Fruit fly (Drosophila melanogaster) whole organism, embryonic: ENCODE results near the gene CG7966.
A peak's percentile ranks its signal among the peaks of the same experiment; 100 is the strongest.

Source experiments
- Abd-B ChIP-seq: fragments of 200-800 bp; sonication (Bioruptor generic); optimal IDR thresholded peaks from 2 replicates; lab custom pipeline; 2018; ENCODE audit warnings: missing biosample characterization, mild to moderate bottlenecking, missing genetic modification characterization, moderate library complexity
- B-H2 ChIP-seq: fragments of 200-800 bp; sonication (Bioruptor generic); optimal IDR thresholded peaks from 2 replicates; lab custom pipeline; 2018; ENCODE audit warnings: missing biosample characterization, mild to moderate bottlenecking, missing genetic modification characterization
- CG10147 ChIP-seq: fragments of 200-800 bp; sonication (Bioruptor generic); optimal IDR thresholded peaks from 2 replicates; lab custom pipeline; 2019; ENCODE audit warnings: missing biosample characterization, mild to moderate bottlenecking, missing genetic modification characterization, moderate library complexity
- CG10543 ChIP-seq: fragments of 200-800 bp; sonication (Bioruptor generic); optimal IDR thresholded peaks from 3 replicates; lab custom pipeline; 2017; ENCODE audit warnings: missing biosample characterization, mild to moderate bottlenecking, missing genetic modification characterization, moderate library complexity
- CG10654 ChIP-seq: fragments of 200-800 bp; sonication (Bioruptor generic); optimal IDR thresholded peaks from 2 replicates; lab custom pipeline; 2016; ENCODE audit warnings: missing biosample characterization, missing genetic modification characterization
- CG11093 ChIP-seq: fragments of 200-800 bp; sonication (Bioruptor generic); IDR thresholded peaks from 3 replicates; pipeline ENCODE4 v1.3.6; 2022; ENCODE audit warnings: missing biosample characterization, missing genetic modification characterization
- CG11398 ChIP-seq: fragments of 200-800 bp; sonication (Bioruptor generic); optimal IDR thresholded peaks from 2 replicates; lab custom pipeline; 2016; ENCODE audit warnings: missing biosample characterization, missing genetic modification characterization
- CG13287 ChIP-seq: fragments of 200-800 bp; sonication (Bioruptor generic); IDR thresholded peaks from 2 replicates; pipeline ENCODE4 v1.3.6; 2022; ENCODE audit warnings: missing biosample characterization, missing genetic modification characterization; ENCODE audit not compliant: partially characterized antibody
- CG14710 ChIP-seq: fragments of 200-800 bp; sonication (Bioruptor generic); optimal IDR thresholded peaks from 3 replicates; lab custom pipeline; 2019; ENCODE audit warnings: missing biosample characterization, mild to moderate bottlenecking, missing genetic modification characterization, moderate library complexity
- CG1602 ChIP-seq: fragments of 200-800 bp; sonication (Bioruptor generic); optimal IDR thresholded peaks from 3 replicates; lab custom pipeline; 2016; ENCODE audit warnings: missing biosample characterization, missing genetic modification characterization
- CG1647 ChIP-seq: fragments of 200-800 bp; sonication (Bioruptor generic); optimal IDR thresholded peaks from 3 replicates; lab custom pipeline; 2016; ENCODE audit warnings: missing biosample characterization, missing genetic modification characterization
- CG16815 ChIP-seq: fragments of 200-800 bp; sonication (Bioruptor generic); optimal IDR thresholded peaks from 3 replicates; lab custom pipeline; 2017; ENCODE audit warnings: missing biosample characterization, mild to moderate bottlenecking, missing genetic modification characterization
- CG17328 ChIP-seq: fragments of 200-800 bp; sonication (Bioruptor generic); IDR thresholded peaks from 2 replicates; pipeline ENCODE4 v1.3.6; 2022; ENCODE audit warnings: missing biosample characterization, missing genetic modification characterization
- CG1832 ChIP-seq: fragments of 200-800 bp; sonication (Bioruptor generic); optimal IDR thresholded peaks from 2 replicates; lab custom pipeline; 2017; ENCODE audit warnings: missing biosample characterization, mild to moderate bottlenecking, missing genetic modification characterization, inconsistent platforms
- CG2120 ChIP-seq: fragments of 200-800 bp; sonication (Bioruptor generic); optimal IDR thresholded peaks from 3 replicates; lab custom pipeline; 2016; ENCODE audit warnings: missing biosample characterization, missing genetic modification characterization
- CG2712 ChIP-seq: fragments of 200-800 bp; optimal IDR thresholded peaks from 3 replicates; lab custom pipeline; 2019; ENCODE audit warnings: missing biosample characterization, mild to moderate bottlenecking, missing genetic modification characterization, moderate library complexity
- CG30020 ChIP-seq: fragments of 200-800 bp; optimal IDR thresholded peaks from 2 replicates; lab custom pipeline; 2019; ENCODE audit warnings: missing biosample characterization, mild to moderate bottlenecking, missing genetic modification characterization, moderate library complexity
- CG3726 ChIP-seq: fragments of 200-800 bp; sonication (Bioruptor generic); IDR thresholded peaks from 3 replicates; pipeline ENCODE4, ENCODE4 v1.3.6; 2022; ENCODE audit warnings: missing biosample characterization, missing genetic modification characterization
- CG3995 ChIP-seq: fragments of 200-800 bp; sonication (Bioruptor generic); optimal IDR thresholded peaks from 3 replicates; lab custom pipeline; 2016; ENCODE audit warnings: missing biosample characterization, missing genetic modification characterization
- CG4360 ChIP-seq: fragments of 200-800 bp; sonication (Bioruptor generic); IDR thresholded peaks from 2 replicates; pipeline ENCODE4 v1.3.6; 2022; ENCODE audit warnings: missing biosample characterization, missing genetic modification characterization
- CG4617 ChIP-seq: fragments of 200-800 bp; sonication (Bioruptor generic); optimal IDR thresholded peaks from 3 replicates; lab custom pipeline; 2016; ENCODE audit warnings: missing biosample characterization, missing genetic modification characterization, borderline replicate concordance
- CG5245 ChIP-seq: fragments of 200-800 bp; sonication (Bioruptor generic); optimal IDR thresholded peaks from 3 replicates; lab custom pipeline; 2016; ENCODE audit warnings: missing biosample characterization, missing genetic modification characterization
- CG6654 ChIP-seq: fragments of 200-800 bp; sonication (Bioruptor generic); optimal IDR thresholded peaks from 2 replicates; lab custom pipeline; 2017; ENCODE audit warnings: missing biosample characterization, mild to moderate bottlenecking, missing genetic modification characterization
- CG8359 ChIP-seq: fragments of 200-800 bp; sonication (Bioruptor generic); optimal IDR thresholded peaks from 2 replicates; lab custom pipeline; 2017; ENCODE audit warnings: missing biosample characterization, mild to moderate bottlenecking, missing genetic modification characterization, borderline replicate concordance
- CG8388 ChIP-seq: fragments of 200-800 bp; sonication (Bioruptor generic); optimal IDR thresholded peaks from 2 replicates; lab custom pipeline; 2019; ENCODE audit warnings: missing biosample characterization, mild to moderate bottlenecking, missing genetic modification characterization, moderate library complexity
- CG9876 ChIP-seq: fragments of 200-800 bp; sonication (Bioruptor generic); optimal IDR thresholded peaks from 2 replicates; lab custom pipeline; 2016; ENCODE audit warnings: missing biosample characterization, missing genetic modification characterization
- Camta ChIP-seq: fragments of 200-800 bp; sonication (Bioruptor generic); optimal IDR thresholded peaks from 2 replicates; lab custom pipeline; 2016; ENCODE audit warnings: missing biosample characterization, missing genetic modification characterization
- Fer3 ChIP-seq: fragments of 200-800 bp; sonication (Bioruptor generic); optimal IDR thresholded peaks from 2 replicates; lab custom pipeline; 2018; ENCODE audit warnings: missing biosample characterization, mild to moderate bottlenecking, missing genetic modification characterization, moderate library complexity
- Gug ChIP-seq: fragments of 200-800 bp; sonication (Bioruptor generic); IDR thresholded peaks from 4 replicates; pipeline ENCODE4 v1.3.6; 2022; ENCODE audit warnings: missing biosample characterization, missing genetic modification characterization
- H15 ChIP-seq: fragments of 200-800 bp; sonication (Bioruptor generic); IDR thresholded peaks from 3 replicates; pipeline ENCODE4 v1.3.6; 2022; ENCODE audit warnings: missing biosample characterization, missing genetic modification characterization
- Hey ChIP-seq: fragments of 200-800 bp; sonication (Bioruptor generic); optimal IDR thresholded peaks from 3 replicates; lab custom pipeline; 2018; ENCODE audit warnings: missing biosample characterization, mild to moderate bottlenecking, missing genetic modification characterization
- Hr78 ChIP-seq, 2 experiments: fragments of 200-800 bp in 1 of 2; fragments of >200 bp in 1 of 2; sonication (Bioruptor generic) in 1 of 2; optimal IDR thresholded peaks; 2 replicates each; lab custom pipeline; 2017 to 2019; ENCODE audit warnings: missing biosample characterization in 2 of 2, missing genetic modification characterization in 2 of 2, mild to moderate bottlenecking in 1 of 2, moderate library complexity in 1 of 2
- Lpt ChIP-seq: fragments of >200 bp; optimal IDR thresholded peaks from 2 replicates; lab custom pipeline; 2018; ENCODE audit warnings: missing biosample characterization, missing genetic modification characterization
- Med ChIP-seq: fragments of 200-800 bp; sonication (Bioruptor generic); peaks from one replicate; lab custom pipeline; 2016; ENCODE audit warnings: missing biosample characterization, missing genetic modification characterization, mild to moderate bottlenecking, inconsistent platforms, moderate library complexity
- Oli ChIP-seq: fragments of 200-800 bp; sonication (Bioruptor generic); optimal IDR thresholded peaks from 2 replicates; lab custom pipeline; 2018; ENCODE audit warnings: missing biosample characterization, mild to moderate bottlenecking, missing genetic modification characterization, moderate library complexity
- Ptx1 ChIP-seq: fragments of 200-800 bp; sonication (Bioruptor generic); IDR thresholded peaks from 2 replicates; pipeline ENCODE4 v1.3.6; 2022; ENCODE audit warnings: missing biosample characterization, missing genetic modification characterization
- Tbp ChIP-seq: fragments of >200 bp; optimal IDR thresholded peaks from 2 replicates; lab custom pipeline; 2018; ENCODE audit warnings: missing biosample characterization, missing genetic modification characterization
- Vsx1 ChIP-seq: fragments of 200-800 bp; sonication (Bioruptor generic); optimal IDR thresholded peaks from 2 replicates; lab custom pipeline; 2017; ENCODE audit warnings: missing biosample characterization, mild to moderate bottlenecking, missing genetic modification characterization, missing genetic modification reagents
- bigmax ChIP-seq: fragments of 200-800 bp; sonication (Bioruptor generic); optimal IDR thresholded peaks from 2 replicates; lab custom pipeline; 2018; ENCODE audit warnings: missing biosample characterization, mild to moderate bottlenecking, missing genetic modification characterization
- disco-r ChIP-seq: fragments of 200-800 bp; sonication (Bioruptor generic); optimal IDR thresholded peaks from 2 replicates; lab custom pipeline; 2016; ENCODE audit warnings: missing biosample characterization, missing genetic modification characterization
- ftz-f1 ChIP-seq: fragments of 200-800 bp; sonication (Bioruptor generic); optimal IDR thresholded peaks from 2 replicates; lab custom pipeline; 2016; ENCODE audit warnings: missing biosample characterization, missing genetic modification characterization
- fu2 ChIP-seq: fragments of 200-800 bp; sonication (Bioruptor generic); optimal IDR thresholded peaks from 2 replicates; lab custom pipeline; 2016; ENCODE audit warnings: missing biosample characterization, missing genetic modification characterization
- gt ChIP-seq: fragments of 200-800 bp; sonication (Bioruptor generic); IDR thresholded peaks from 2 replicates; pipeline ENCODE4 v1.3.6; 2022; ENCODE audit warnings: missing biosample characterization, missing genetic modification characterization
- nmo ChIP-seq: fragments of 200-800 bp; sonication (Bioruptor generic); optimal IDR thresholded peaks from 2 replicates; lab custom pipeline; 2018; ENCODE audit warnings: missing biosample characterization, mild to moderate bottlenecking, missing genetic modification characterization, moderate library complexity
- oc ChIP-seq: fragments of 200-800 bp; sonication (Bioruptor generic); optimal IDR thresholded peaks from 2 replicates; lab custom pipeline; 2018; ENCODE audit warnings: missing biosample characterization, mild to moderate bottlenecking, missing genetic modification characterization, moderate library complexity
- otp ChIP-seq: fragments of 200-800 bp; sonication (Bioruptor generic); IDR thresholded peaks from 3 replicates; pipeline ENCODE4, ENCODE4 v1.3.6; 2022; ENCODE audit warnings: missing biosample characterization, missing genetic modification characterization
- sc ChIP-seq, 3 experiments: fragments of >200 bp in 2 of 3; fragments of 200-800 bp in 1 of 3; sonication (Bioruptor generic) in 1 of 3; optimal IDR thresholded peaks; 2 replicates in 2 of 3; 3 replicates in 1 of 3; lab custom pipeline; 2017; ENCODE audit warnings: mild to moderate bottlenecking in 1 of 3, missing biosample characterization in 1 of 3, missing genetic modification characterization in 1 of 3, missing genetic modification reagents in 1 of 3
- slp2 ChIP-seq: fragments of 200-800 bp; sonication (Bioruptor generic); optimal IDR thresholded peaks from 2 replicates; lab custom pipeline; 2016; ENCODE audit warnings: missing biosample characterization, missing genetic modification characterization
- tin ChIP-seq: fragments of 200-800 bp; sonication (Bioruptor generic); optimal IDR thresholded peaks from 3 replicates; lab custom pipeline; 2016; ENCODE audit warnings: missing biosample characterization, missing genetic modification characterization
- trem ChIP-seq: fragments of 200-800 bp; optimal IDR thresholded peaks from 3 replicates; lab custom pipeline; 2019; ENCODE audit warnings: missing biosample characterization, mild to moderate bottlenecking, missing genetic modification characterization, moderate library complexity
- wek ChIP-seq: fragments of 200-800 bp; sonication (Bioruptor generic); optimal IDR thresholded peaks from 3 replicates; lab custom pipeline; 2018; ENCODE audit warnings: missing biosample characterization, mild to moderate bottlenecking, missing genetic modification characterization, moderate library complexity

Gene CG7966

dm6 chr3R:13088395-13088794, 37.1 kb upstream of the CG7966 start, which contains the start of gene timeout (continued):
- no peak for TF ChIP-seq Hr78 (GFP tag; optimal IDR thresholded peaks at IDR 0.05; lab: Kevin White, UChicago)
- no peak for TF ChIP-seq wek
- no peak for TF ChIP-seq Gug (GFP tag; lab: Robert Waterston, UW)
- TF ChIP-seq Camta (GFP tag; lab: Kevin White, UChicago), result no peak
- TF ChIP-seq CG1602 (GFP tag; lab: Kevin White, UChicago), result no peak
- no peak for TF ChIP-seq Ptx1
- TF ChIP-seq trem (tag; lab: Kevin White, UChicago), result peak; percentile 93
- no peak for TF ChIP-seq CG11398
- no peak for TF ChIP-seq CG17328 (GFP tag; lab: Robert Waterston, UW)
- TF ChIP-seq H15, result no peak
- no peak for TF ChIP-seq fu2 (GFP tag; lab: Kevin White, UChicago)
- no peak for TF ChIP-seq sc (optimal IDR thresholded peaks at IDR 0.05; lab: Kevin White, UChicago)
- no peak for TF ChIP-seq sc (GFP tag; optimal IDR thresholded peaks at IDR 0.05; lab: Kevin White, UChicago)
- TF ChIP-seq CG30020 (tag; lab: Kevin White, UChicago), result no peak
- TF ChIP-seq CG4360, result no peak
- TF ChIP-seq CG3995, result peak; percentile 27
- no peak for TF ChIP-seq Oli (tag; lab: Kevin White, UChicago)
- peak; percentile 73 for TF ChIP-seq CG14710 (tag; lab: Kevin White, UChicago)
- peak; percentile 88 for TF ChIP-seq CG13287 (GFP tag; lab: Robert Waterston, UW)
- TF ChIP-seq CG11093 (GFP tag; lab: Robert Waterston, UW), result no peak
- no peak for TF ChIP-seq disco-r (GFP tag; lab: Kevin White, UChicago)
- no peak for TF ChIP-seq CG2712 (tag; lab: Kevin White, UChicago)
- no peak for TF ChIP-seq slp2 (GFP tag; lab: Kevin White, UChicago)
- no peak for TF ChIP-seq tin (GFP tag; lab: Kevin White, UChicago)
- no peak for TF ChIP-seq Fer3 (tag; lab: Kevin White, UChicago)
- no peak for TF ChIP-seq Vsx1 (GFP tag; lab: Kevin White, UChicago)
- no peak for TF ChIP-seq CG5245
- TF ChIP-seq CG10654 (GFP tag; lab: Kevin White, UChicago), result no peak
- no peak for TF ChIP-seq CG8359
- no peak for TF ChIP-seq gt (GFP tag; lab: Robert Waterston, UW)
- no peak for TF ChIP-seq CG10147 (GFP tag; lab: Kevin White, UChicago)
- TF ChIP-seq CG6654 (GFP tag; lab: Kevin White, UChicago), result no peak
- TF ChIP-seq Hey (tag; lab: Kevin White, UChicago), result no peak
- no peak for TF ChIP-seq otp (GFP tag; lab: Robert Waterston, UW)
- no peak for TF ChIP-seq CG10543 (GFP tag; lab: Kevin White, UChicago)
- TF ChIP-seq nmo (GFP tag; lab: Kevin White, UChicago), result peak; percentile 50
- TF ChIP-seq CG1832 (GFP tag; lab: Kevin White, UChicago), result no peak
- no peak for TF ChIP-seq bigmax (GFP tag; lab: Kevin White, UChicago)
- TF ChIP-seq B-H2 (GFP tag; lab: Kevin White, UChicago), result no peak
- TF ChIP-seq CG1647 (GFP tag; lab: Kevin White, UChicago), result no peak
- no peak for TF ChIP-seq CG16815 (GFP tag; lab: Kevin White, UChicago)
- peak; percentile 70 for TF ChIP-seq Med (GFP tag; lab: Kevin White, UChicago)
- TF ChIP-seq oc, result no peak
- no peak for TF ChIP-seq Tbp (GFP tag; lab: Kevin White, UChicago)
- no peak for TF ChIP-seq CG8388 (GFP tag; lab: Kevin White, UChicago)
- TF ChIP-seq CG4617 (GFP tag; lab: Kevin White, UChicago), result no peak
- no peak for TF ChIP-seq ftz-f1
- no peak for TF ChIP-seq CG2120 (GFP tag; lab: Kevin White, UChicago)
- TF ChIP-seq CG3726 (GFP tag; lab: Robert Waterston, UW), result no peak
- no peak for TF ChIP-seq CG9876 (GFP tag; lab: Kevin White, UChicago)
- TF ChIP-seq Lpt, result no peak
- peak; percentile 4 for TF ChIP-seq Abd-B (GFP tag; lab: Kevin White, UChicago)
